Fruit fly (Drosophila melanogaster): ENCODE results near the gene CG10907.

DNA sequence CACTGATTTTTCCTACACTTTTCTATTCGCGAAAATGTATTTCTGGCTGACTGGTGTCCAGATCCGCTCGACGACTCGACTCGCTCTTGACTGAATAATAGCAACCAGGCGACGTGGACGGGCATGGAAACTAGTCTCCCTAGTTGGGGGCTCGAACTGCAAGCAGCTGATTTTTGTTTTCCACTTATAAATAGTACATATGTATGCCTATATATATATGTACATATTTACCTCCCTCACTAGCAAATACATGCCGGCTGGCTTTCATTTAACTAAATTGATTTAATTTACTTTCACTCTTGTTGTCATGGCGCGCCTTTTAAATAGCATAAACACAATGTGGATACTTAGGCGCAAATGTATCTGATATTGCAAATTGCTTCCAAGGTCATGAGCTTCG lies 7.4 kb downstream of the CG10907 start, which contains the start of gene Gcat:
- no peak for TF ChIP-seq pan (optimal IDR thresholded peaks at IDR 0.05)
- no peak for TF ChIP-seq CG8478 (optimal IDR thresholded peaks at IDR 0.05)
- TF ChIP-seq usp (GFP tag; optimal IDR thresholded peaks at IDR 0.05): no peak
- no peak for TF ChIP-seq psq (optimal IDR thresholded peaks at IDR 0.05)
